Worm (Caenorhabditis elegans) whole organism, L3 larva: ENCODE measurements around the gene ZK616.61.

Experiments used
- aly-2 ChIP-seq: fragments of 150-350 bp; optimal IDR thresholded peaks from 2 replicates; lab custom pipeline; 2014; ENCODE audit warnings: missing biosample characterization, missing genetic modification characterization
- ceh-82 ChIP-seq: fragments of 150-350 bp; optimal IDR thresholded peaks from 2 replicates; lab custom pipeline; 2014; ENCODE audit warnings: missing biosample characterization, missing genetic modification characterization
- elt-1 ChIP-seq: fragments of 150-350 bp; optimal IDR thresholded peaks from 2 replicates; lab custom pipeline; 2014; ENCODE audit warnings: missing biosample characterization, missing genetic modification characterization
- elt-2 ChIP-seq: sonication (generic microtip); optimal IDR thresholded peaks from 2 replicates; lab custom pipeline; 2016; ENCODE audit warnings: missing genetic modification reagents, mild to moderate bottlenecking, missing genetic modification characterization, missing compliant biosample characterization
- elt-3 ChIP-seq, 3 experiments: fragments of 150-350 bp in 1 of 3; sonication (generic microtip) in 2 of 3; optimal IDR thresholded peaks; 2 replicates in 2 of 3; 4 replicates in 1 of 3; lab custom pipeline; 2014 to 2017; ENCODE audit warnings: missing biosample characterization in 3 of 3, missing genetic modification characterization in 3 of 3
- eor-1 ChIP-seq, 2 experiments: fragments of 150-350 bp; optimal IDR thresholded peaks; 2 replicates each; lab custom pipeline; 2014 to 2018; ENCODE audit warnings: missing biosample characterization in 2 of 2, missing genetic modification characterization in 2 of 2
- jun-1 ChIP-seq: fragments of 150-350 bp; optimal IDR thresholded peaks from 2 replicates; lab custom pipeline; 2014; ENCODE audit warnings: missing biosample characterization, missing genetic modification reagents, missing genetic modification characterization
- lin-15B ChIP-seq: fragments of 150-350 bp; optimal IDR thresholded peaks from 2 replicates; lab custom pipeline; 2014; ENCODE audit warnings: missing biosample characterization, missing genetic modification characterization
- nhr-11 ChIP-seq: fragments of 150-350 bp; optimal IDR thresholded peaks from 2 replicates; lab custom pipeline; 2014; ENCODE audit warnings: missing biosample characterization, missing genetic modification characterization
- nhr-237 ChIP-seq: fragments of 150-350 bp; optimal IDR thresholded peaks from 2 replicates; lab custom pipeline; 2014; ENCODE audit warnings: missing biosample characterization, missing genetic modification characterization
- sea-2 ChIP-seq: fragments of 150-350 bp; sonication (generic microtip); optimal IDR thresholded peaks from 4 replicates; lab custom pipeline; 2014; ENCODE audit warnings: missing biosample characterization, missing genetic modification reagents, missing genetic modification characterization
- snpc-4 ChIP-seq: fragments of 150-350 bp; optimal IDR thresholded peaks from 2 replicates; lab custom pipeline; 2014; ENCODE audit warnings: missing biosample characterization, missing genetic modification characterization
- unc-39 ChIP-seq: sonication (generic microtip); optimal IDR thresholded peaks from 4 replicates; lab custom pipeline; 2017; ENCODE audit warnings: missing biosample characterization, missing genetic modification characterization
- unc-62 ChIP-seq: fragments of 150-350 bp; sonication (generic microtip); optimal IDR thresholded peaks from 4 replicates; lab custom pipeline; 2014; ENCODE audit warnings: missing biosample characterization, missing genetic modification reagents, missing genetic modification characterization

DNA sequence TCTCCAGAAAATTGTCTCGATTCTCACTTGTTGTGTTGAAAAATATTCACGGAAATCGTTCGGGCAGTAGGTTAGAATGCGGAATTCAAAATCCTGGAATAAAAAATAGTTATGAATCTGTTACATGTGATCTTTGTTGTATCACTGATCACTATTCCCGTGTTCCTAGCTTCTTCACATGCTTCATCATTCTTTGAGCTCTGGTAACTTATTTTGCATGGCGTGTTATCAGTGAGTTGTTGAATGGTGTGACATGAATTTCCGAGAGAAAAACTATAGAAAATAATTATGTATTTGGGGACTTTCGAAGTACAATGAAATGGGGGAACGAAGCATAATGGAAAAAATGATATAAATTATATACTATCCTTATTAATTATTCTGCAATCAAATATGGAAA, 11.9 kb upstream of the ZK616.61 start:
- no peak for TF ChIP-seq unc-62 (GFP tag; lab: Kevin White, UChicago)
- TF ChIP-seq ceh-82 (tag; lab: Kevin White, UChicago) = no peak
- no peak for TF ChIP-seq nhr-237
- TF ChIP-seq elt-1 = no peak
- no peak for TF ChIP-seq unc-39 (tag; lab: Kevin White, UChicago)
- TF ChIP-seq elt-3 (tag; optimal IDR thresholded peaks at IDR 0.05; lab: Kevin White, UChicago) = no peak
- TF ChIP-seq jun-1 (tag; lab: Kevin White, UChicago) = no peak
- TF ChIP-seq lin-15B = no peak
- no peak for TF ChIP-seq aly-2
- no peak for TF ChIP-seq eor-1 (tag; optimal IDR thresholded peaks at IDR 0.05; lab: Kevin White, UChicago)
- TF ChIP-seq snpc-4 (tag; lab: Kevin White, UChicago) = no peak
- peak; percentile 68 for TF ChIP-seq elt-2
- no peak for TF ChIP-seq sea-2 (GFP tag; lab: Kevin White, UChicago)
- no peak for TF ChIP-seq nhr-11
